Comparison of ENCODE assay signal across 2 fruit fly cellular contexts in the genomic region with DNA sequence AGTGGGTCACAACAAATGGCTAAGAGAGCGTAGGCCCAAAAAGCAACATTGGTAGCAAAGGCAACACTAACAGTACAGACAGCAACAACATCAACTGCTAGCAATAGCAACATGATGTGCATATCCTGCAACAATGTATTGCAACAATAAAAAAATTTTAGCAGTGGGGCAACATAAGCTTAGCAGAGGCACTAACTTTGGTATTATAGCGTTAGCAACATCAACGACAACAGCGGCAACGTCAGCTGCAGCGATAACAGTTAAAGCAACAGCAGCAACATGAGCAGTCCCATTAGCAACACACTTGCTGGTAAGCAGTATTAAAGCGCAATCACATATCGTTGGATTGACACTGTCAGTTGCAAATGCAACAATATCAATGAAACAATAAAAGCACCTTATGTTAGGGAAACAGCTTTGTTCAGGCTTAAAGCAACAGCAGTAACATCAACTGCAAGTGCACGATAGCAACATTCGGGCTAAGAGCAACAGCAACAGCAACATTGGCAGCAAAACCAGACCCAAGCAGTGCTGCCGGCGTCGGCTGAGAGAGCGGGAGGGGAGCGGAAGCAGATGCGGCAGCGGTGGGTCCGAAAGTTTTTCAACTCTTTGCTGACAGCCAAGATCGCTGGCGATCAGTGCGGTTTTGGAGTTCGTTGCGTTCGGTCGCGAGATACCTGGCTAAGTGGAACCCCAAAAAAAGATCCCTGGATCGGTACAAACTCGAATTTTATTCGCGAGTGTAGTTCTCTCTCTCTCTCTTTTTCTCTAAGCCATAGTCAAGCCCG.
TF ChIP-seq lines count a peak whose summit lies in the region.

A gene (plus strand): TSS at position 637 of the 788 bp plus-strand sequence.

TF ChIP-seq in whole organism, embryonic, 481 proteins besides CTCF, POLR2A, EP300 and RAD21 (continued from another document):
- peak; percentile 29; the same call in 1 of the 2 replicates for TF ChIP-seq CG14014 (GFP tag; IDR thresholded peaks at IDR 0.05; lab: Robert Waterston, UW)

TF ChIP-seq in whole organism, prepupa, 60 proteins besides CTCF, POLR2A, EP300 and RAD21 (continued from another document):
- TF ChIP-seq CG32006 (GFP tag; optimal IDR thresholded peaks at IDR 0.05; lab: Kevin White, UChicago) = no peak
- TF ChIP-seq CG15336 (GFP tag; IDR thresholded peaks at IDR 0.05; lab: Robert Waterston, UW) = no peak
- no peak for TF ChIP-seq CG3032 (tag; optimal IDR thresholded peaks at IDR 0.05; lab: Kevin White, UChicago)
- TF ChIP-seq esn (GFP tag; optimal IDR thresholded peaks at IDR 0.05; lab: Kevin White, UChicago) = peak; percentile 13
- no peak for TF ChIP-seq pdm3 (GFP tag; optimal IDR thresholded peaks at IDR 0.05; lab: Kevin White, UChicago)
- TF ChIP-seq fkh (GFP tag; optimal IDR thresholded peaks at IDR 0.05; lab: Kevin White, UChicago) = no peak
- no peak for TF ChIP-seq CG6854 (GFP tag; optimal IDR thresholded peaks at IDR 0.05; lab: Kevin White, UChicago)
- TF ChIP-seq Blimp-1 (GFP tag; optimal IDR thresholded peaks at IDR 0.05; lab: Kevin White, UChicago) = no peak
- peak; percentile 8 for TF ChIP-seq CG16779 (tag; optimal IDR thresholded peaks at IDR 0.05; lab: Kevin White, UChicago)
- peak in 1 of 2 experiments; percentile 18 for TF ChIP-seq ss (GFP tag; optimal IDR thresholded peaks at IDR 0.05; lab: Kevin White, UChicago)
- TF ChIP-seq CG10669 (GFP tag; optimal IDR thresholded peaks at IDR 0.05; lab: Kevin White, UChicago) = no peak
- TF ChIP-seq Smox (GFP tag; optimal IDR thresholded peaks at IDR 0.05; lab: Kevin White, UChicago) = no peak
- no peak for TF ChIP-seq Ets96B (tag; optimal IDR thresholded peaks at IDR 0.05; lab: Kevin White, UChicago)
- TF ChIP-seq CG11902 (GFP tag; optimal IDR thresholded peaks at IDR 0.05; lab: Kevin White, UChicago) = no peak
- no peak for TF ChIP-seq net (GFP tag; optimal IDR thresholded peaks at IDR 0.05; lab: Kevin White, UChicago)
- no peak for TF ChIP-seq CG34406 (GFP tag; optimal IDR thresholded peaks at IDR 0.05; lab: Kevin White, UChicago)
- no peak for TF ChIP-seq Gug (GFP tag; IDR thresholded peaks at IDR 0.05; lab: Robert Waterston, UW)
- peak; percentile 98 for TF ChIP-seq dsx (GFP tag; optimal IDR thresholded peaks at IDR 0.05; lab: Kevin White, UChicago; ENCODE audit: poor library complexity, severe bottlenecking)
- TF ChIP-seq OdsH (GFP tag; optimal IDR thresholded peaks at IDR 0.05; lab: Kevin White, UChicago) = no peak
- TF ChIP-seq dac (GFP tag; optimal IDR thresholded peaks at IDR 0.05; lab: Kevin White, UChicago) = no peak
- no peak for TF ChIP-seq CG8632 (GFP tag; optimal IDR thresholded peaks at IDR 0.05; lab: Kevin White, UChicago)
- TF ChIP-seq CG1621 (tag; optimal IDR thresholded peaks at IDR 0.05; lab: Kevin White, UChicago) = no peak
- TF ChIP-seq CG31627 (GFP tag; optimal IDR thresholded peaks at IDR 0.05; lab: Kevin White, UChicago) = no peak
- no peak for TF ChIP-seq vri (GFP tag; optimal IDR thresholded peaks at IDR 0.05; lab: Kevin White, UChicago)
- no peak for TF ChIP-seq CG3919 (GFP tag; optimal IDR thresholded peaks at IDR 0.05; lab: Kevin White, UChicago)
- TF ChIP-seq CG10631 (GFP tag; optimal IDR thresholded peaks at IDR 0.05; lab: Kevin White, UChicago) = no peak
- no peak for TF ChIP-seq CG4318 (GFP tag; optimal IDR thresholded peaks at IDR 0.05; lab: Kevin White, UChicago)
- TF ChIP-seq Eip78C (GFP tag; lab: Kevin White, UChicago) = peak; percentile 50
